Worm (Caenorhabditis elegans) whole organism, L4/young adult: ENCODE measurements around the gene cks-1.

Experiments
- W03F9.2 ChIP-seq: fragments of 150-350 bp; optimal IDR thresholded peaks from 2 replicates; lab custom pipeline; 2014; ENCODE audit warnings: missing biosample characterization, missing genetic modification characterization
- him-1 ChIP-seq: sonication (generic microtip); optimal IDR thresholded peaks from 2 replicates; lab custom pipeline; 2016; ENCODE audit warnings: missing genotype, missing genetic modification reagents, missing genetic modification characterization, missing compliant biosample characterization

- TF ChIP-seq him-1 (no peak), W03F9.2 (tag; lab: Kevin White, UChicago) (no peak)
These were observed 26.5 kb upstream of the cks-1 start, which contains the start of gene srlf-3 for ce11 chrIV:8487183-8487582.
